Worm (Caenorhabditis elegans) whole organism, L4 larva: ENCODE data around the gene fkb-4.

Experiments
- mdt-29 ChIP-seq: fragments of 200-800 bp; sonication (Bioruptor generic); IDR thresholded peaks from 2 replicates; pipeline ENCODE4 v1.3.6; 2022; ENCODE audit warnings: missing genetic modification reagents, missing genetic modification characterization, missing compliant biosample characterization
- pha-4 ChIP-seq, 2 experiments: fragments of 150-350 bp in 1 of 2; fragments of 200-800 bp in 1 of 2; sonication (Bioruptor generic) in 1 of 2; IDR thresholded peaks in 1 of 2; optimal IDR thresholded peaks in 1 of 2; 2 replicates each; pipeline versions ENCODE4 v1.3.6 to Lab custom; 2014 to 2022; ENCODE audit warnings: missing genetic modification characterization in 2 of 2, missing genetic modification reagents in 2 of 2, missing biosample characterization in 1 of 2, missing compliant biosample characterization in 1 of 2

DNA sequence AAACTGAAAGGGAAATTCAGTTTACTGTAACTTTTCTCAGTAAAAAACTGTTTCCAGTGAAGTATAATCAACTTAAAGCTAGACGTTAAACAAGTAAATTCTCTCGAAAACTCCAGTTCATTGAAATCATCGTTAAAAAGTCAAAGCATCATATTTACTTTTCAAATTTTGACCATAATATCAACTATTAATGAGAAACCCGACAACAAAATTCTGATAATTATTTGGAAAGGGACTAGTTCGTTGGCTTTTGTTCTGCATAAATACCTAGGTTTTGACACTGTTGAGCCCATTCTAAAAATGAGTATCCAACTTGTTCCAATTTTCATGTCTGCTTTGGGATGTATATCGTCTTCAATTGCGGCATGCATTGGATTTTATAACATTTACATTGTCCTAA is 19.3 kb upstream of the fkb-4 start, which contains the start of gene ZC443.7:
- TF ChIP-seq pha-4 (GFP tag; IDR thresholded peaks at IDR 0.05; lab: Robert Waterston, UW), result no peak
- no peak for TF ChIP-seq pha-4 (tag; optimal IDR thresholded peaks at IDR 0.05; lab: Kevin White, UChicago)
- no peak for TF ChIP-seq mdt-29 (GFP tag; lab: Robert Waterston, UW)
